Worm (Caenorhabditis elegans): ENCODE results near the gene cebp-1.

Gene cebp-1

ce11 chrX:1446593-1447141, 7.0 kb downstream of the cebp-1 start, which contains the start of gene zfp-3 (continued):
- TF ChIP-seq F22D6.2 (tag; optimal IDR thresholded peaks at IDR 0.05): peak; percentile 20
- no peak for TF ChIP-seq hsf-1 (GFP tag; IDR thresholded peaks at IDR 0.05)
- TF ChIP-seq K12H6.12 (tag; optimal IDR thresholded peaks at IDR 0.05): peak; percentile 91
- peak; percentile 93 for TF ChIP-seq hmg-1.2 (GFP tag; IDR thresholded peaks at IDR 0.05)
- peak; percentile 53; the same call in 1 of the 2 replicates for TF ChIP-seq hmg-20 (GFP tag; IDR thresholded peaks at IDR 0.05)
- TF ChIP-seq bed-2 (GFP tag; IDR thresholded peaks at IDR 0.05): no peak
- no peak for TF ChIP-seq ztf-3 (GFP tag; optimal IDR thresholded peaks at IDR 0.05)
- peak; percentile 56 for TF ChIP-seq F33H1.4 (GFP tag; IDR thresholded peaks at IDR 0.05)
- peak; percentile 76 for TF ChIP-seq akir-1 (GFP tag; optimal IDR thresholded peaks at IDR 0.05)
- no peak for TF ChIP-seq nfya-2 (GFP tag; IDR thresholded peaks at IDR 0.05)
- no peak for TF ChIP-seq F57A8.1 (GFP tag; optimal IDR thresholded peaks at IDR 0.05)
- TF ChIP-seq ceh-40 (GFP tag; IDR thresholded peaks at IDR 0.05): no peak
- peak; percentile 95 for TF ChIP-seq lin-40 (tag; optimal IDR thresholded peaks at IDR 0.05)
- peak; percentile 95 for TF ChIP-seq ceh-27 (GFP tag; optimal IDR thresholded peaks at IDR 0.05)
- TF ChIP-seq ztf-26 (tag; optimal IDR thresholded peaks at IDR 0.05): peak; percentile 91
- TF ChIP-seq mel-28 (tag; optimal IDR thresholded peaks at IDR 0.05; ENCODE audit: borderline replicate concordance): no peak
- TF ChIP-seq T07F8.4 (tag; optimal IDR thresholded peaks at IDR 0.05): peak; percentile 18
- no peak for TF ChIP-seq C17E4.6 (GFP tag; IDR thresholded peaks at IDR 0.05)
- TF ChIP-seq madf-8 (GFP tag; conservative IDR thresholded peaks at IDR 0.05): no peak
- no peak for TF ChIP-seq ceh-79 (tag; optimal IDR thresholded peaks at IDR 0.05)
- peak in 1 of 3 experiments; percentile 76 for TF ChIP-seq lin-35 (GFP tag; optimal IDR thresholded peaks at IDR 0.05)
- TF ChIP-seq ceh-91 (GFP tag; IDR thresholded peaks at IDR 0.05): no peak
- TF ChIP-seq C06A6.2 (GFP tag; conservative IDR thresholded peaks at IDR 0.05): peak; percentile 91
- TF ChIP-seq zfh-2 (GFP tag; conservative IDR thresholded peaks at IDR 0.05): peak; percentile 97
- peak; percentile 84 for TF ChIP-seq mcd-1 (GFP tag; IDR thresholded peaks at IDR 0.05)
- TF ChIP-seq F52B5.7 (tag; optimal IDR thresholded peaks at IDR 0.05): peak; percentile 31
- TF ChIP-seq madf-10 (tag; optimal IDR thresholded peaks at IDR 0.05): peak; percentile 79
- peak; percentile 56 for TF ChIP-seq tlf-1 (GFP tag; optimal IDR thresholded peaks at IDR 0.05)
- peak; percentile 80 for TF ChIP-seq lir-1 (GFP tag; conservative IDR thresholded peaks at IDR 0.05)
- TF ChIP-seq let-526 (GFP tag; IDR thresholded peaks at IDR 0.05): peak; percentile 80; the same call in 1 of the 2 replicates
- TF ChIP-seq pbrm-1 (GFP tag; IDR thresholded peaks at IDR 0.05): peak; percentile 90
- peak; percentile 19 for TF ChIP-seq ets-4 (GFP tag; optimal IDR thresholded peaks at IDR 0.05)
- peak; percentile 44 for TF ChIP-seq nhr-90 (tag; optimal IDR thresholded peaks at IDR 0.05)
- TF ChIP-seq ekl-4 (GFP tag; IDR thresholded peaks at IDR 0.05): peak; percentile 92
- TF ChIP-seq madf-3 (GFP tag; IDR thresholded peaks at IDR 0.05): no peak
- TF ChIP-seq F55B11.4 (tag; optimal IDR thresholded peaks at IDR 0.05; ENCODE audit: borderline replicate concordance, insufficient read depth): no peak
- no peak for TF ChIP-seq F23B12.7 (tag; optimal IDR thresholded peaks at IDR 0.05; ENCODE audit: insufficient read depth)
- peak; percentile 67 for TF ChIP-seq tbp1 (GFP tag; optimal IDR thresholded peaks at IDR 0.05)
- TF ChIP-seq him-1 (tag; optimal IDR thresholded peaks at IDR 0.05): no peak
- TF ChIP-seq lin-26 (GFP tag; IDR thresholded peaks at IDR 0.05): peak; percentile 59
- TF ChIP-seq sptf-2 (GFP tag; optimal IDR thresholded peaks at IDR 0.05): no peak
- TF ChIP-seq ztf-25 (GFP tag; IDR thresholded peaks at IDR 0.05): no peak
- no peak for TF ChIP-seq F39B2.1 (GFP tag; IDR thresholded peaks at IDR 0.05)
- peak; percentile 61 for TF ChIP-seq ztf-22 (GFP tag; optimal IDR thresholded peaks at IDR 0.05)
- TF ChIP-seq ama-1 (optimal IDR thresholded peaks at IDR 0.05): no peak
- no peak for TF ChIP-seq ama-1 (GFP tag; optimal IDR thresholded peaks at IDR 0.05)
- TF ChIP-seq snpc-1.3 (tag; optimal IDR thresholded peaks at IDR 0.05; ENCODE audit: insufficient read depth): no peak
- TF ChIP-seq ceh-58 (GFP tag; IDR thresholded peaks at IDR 0.05): no peak
- peak; percentile 87 for TF ChIP-seq gei-17 (GFP tag; optimal IDR thresholded peaks at IDR 0.05)
